Fruit fly (Drosophila melanogaster): Measurements from ENCODE around the gene Sfp26Ad.
A peak's percentile ranks its signal among the peaks of the same experiment; 100 is the strongest.

The Sfp26Ad gene

dm6 chr2L:5982334-5982987 lies 39.4 kb upstream of the Sfp26Ad start:
- TF ChIP-seq Pif1B (GFP tag; optimal IDR thresholded peaks at IDR 0.05) (peak; percentile 35), CG15710 (tag; optimal IDR thresholded peaks at IDR 0.05) (peak; percentile 16), CG4496 (GFP tag; IDR thresholded peaks at IDR 0.05) (no peak), CG13204 (GFP tag; optimal IDR thresholded peaks at IDR 0.05) (peak; percentile 36), CG8301 (tag; optimal IDR thresholded peaks at IDR 0.05) (no peak), Snoo (tag; optimal IDR thresholded peaks at IDR 0.05) (peak; percentile 46)

DNA sequence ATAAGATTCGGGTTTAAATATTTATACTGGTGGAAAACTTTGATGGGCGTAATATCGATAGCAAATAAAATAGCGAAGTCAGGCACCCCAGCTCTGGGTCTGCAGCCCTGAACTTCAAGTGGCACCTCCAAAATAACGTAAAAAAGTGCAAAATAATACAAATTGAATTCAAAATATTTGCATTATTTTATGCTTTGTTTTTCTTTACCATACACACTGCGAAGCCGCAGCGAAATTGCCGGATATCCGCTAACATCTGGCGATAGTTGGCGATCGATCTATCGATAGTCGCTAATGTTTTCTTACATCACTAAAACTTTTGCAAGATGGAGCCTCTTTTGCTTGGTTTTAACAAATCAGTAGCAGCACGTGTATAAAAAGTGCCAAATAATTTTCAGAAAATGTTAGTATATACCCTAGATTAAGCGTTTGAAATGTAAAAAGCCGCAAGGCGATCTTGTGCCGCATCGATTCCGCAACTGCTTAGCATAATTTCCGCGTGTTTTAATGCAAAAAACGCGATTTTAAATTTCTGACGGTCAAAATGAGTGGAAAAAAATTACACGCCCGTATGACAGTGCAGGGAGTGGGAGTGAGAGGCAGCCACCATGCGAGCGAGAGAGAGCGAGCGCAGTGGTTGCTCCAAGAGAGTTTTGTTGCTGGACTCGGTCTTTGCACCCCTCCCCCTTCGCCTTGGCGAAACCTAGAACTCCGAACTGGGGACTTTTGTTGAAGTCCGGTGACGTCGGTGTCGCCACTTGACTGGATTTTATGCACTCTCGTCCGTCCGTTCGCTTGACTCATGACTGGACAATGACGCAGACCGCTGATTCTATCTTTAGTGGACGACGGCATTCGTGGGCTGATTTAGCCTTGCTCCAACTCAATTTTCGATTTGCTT lies 38.6 kb upstream of the Sfp26Ad start, which contains the start of gene eIF4A:
eIF4A (plus strand) TSS at position 332 of the 901 bp plus-strand sequence.
- TF ChIP-seq CG4496 (GFP tag; IDR thresholded peaks at IDR 0.05) (no peak), CG32121 (GFP tag; IDR thresholded peaks at IDR 0.05) (no peak), CG14655 (GFP tag; optimal IDR thresholded peaks at IDR 0.05) (no peak), CG34367 (tag; optimal IDR thresholded peaks at IDR 0.05) (peak; percentile 11), CG13204 (GFP tag; optimal IDR thresholded peaks at IDR 0.05) (peak; percentile 10), D1 (tag; optimal IDR thresholded peaks at IDR 0.05) (no peak), CG8301 (tag; optimal IDR thresholded peaks at IDR 0.05) (no peak), rn (GFP tag; IDR thresholded peaks at IDR 0.05) (no peak), CG9948 (tag; optimal IDR thresholded peaks at IDR 0.05) (no peak), Snoo (tag; optimal IDR thresholded peaks at IDR 0.05) (no peak), EcR (GFP tag; optimal IDR thresholded peaks at IDR 0.05) (peak; percentile 47), Ets98B (GFP tag; IDR thresholded peaks at IDR 0.05) (no peak), Pif1B (GFP tag; optimal IDR thresholded peaks at IDR 0.05) (no peak), fd96Ca (GFP tag; IDR thresholded peaks at IDR 0.05) (no peak), CG8159 (tag; optimal IDR thresholded peaks at IDR 0.05) (peak; percentile 6), CG10348 (GFP tag; IDR thresholded peaks at IDR 0.05) (no peak), CG17806 (tag; optimal IDR thresholded peaks at IDR 0.05) (no peak), gl (tag; optimal IDR thresholded peaks at IDR 0.05) (no peak), CG15710 (tag; optimal IDR thresholded peaks at IDR 0.05) (no peak), Pif1A (GFP tag; optimal IDR thresholded peaks at IDR 0.05) (no peak), CG12605 (GFP tag; IDR thresholded peaks at IDR 0.05) (no peak)

DNA sequence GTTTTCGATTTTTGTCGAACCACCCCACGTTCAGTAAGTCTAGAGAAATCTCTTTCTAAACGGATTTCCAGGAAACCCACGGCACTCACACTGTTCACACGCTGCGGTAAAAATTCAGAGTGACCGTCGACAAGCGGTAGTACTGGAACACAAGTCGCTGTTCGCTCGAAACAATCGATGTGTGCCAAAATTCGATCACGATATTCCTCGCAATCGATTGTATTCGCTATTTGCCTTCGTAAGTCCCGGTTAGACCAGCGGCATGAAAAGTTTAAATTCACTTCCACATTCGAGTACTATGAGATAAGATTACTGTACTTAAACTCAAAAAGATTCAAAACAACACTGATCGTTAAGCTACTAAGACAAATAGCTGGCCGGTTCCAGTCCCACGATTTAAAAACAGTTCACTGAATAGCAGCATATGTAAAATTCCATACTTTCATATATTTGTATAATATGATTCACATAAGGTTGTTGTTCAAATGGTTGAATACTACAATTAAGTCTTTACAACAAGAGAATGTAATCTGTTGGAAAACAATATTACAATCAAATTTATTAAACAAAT lies 37.8 kb upstream of the Sfp26Ad start, which contains the start of gene chic:
chic (minus strand) TSS at position 157 of the 571 bp plus-strand sequence.
- TF ChIP-seq EcR (GFP tag; optimal IDR thresholded peaks at IDR 0.05), result no peak
- TF ChIP-seq rn (GFP tag; IDR thresholded peaks at IDR 0.05), result no peak
- no peak for TF ChIP-seq CG13204 (GFP tag; optimal IDR thresholded peaks at IDR 0.05)
- no peak for TF ChIP-seq CG17806 (tag; optimal IDR thresholded peaks at IDR 0.05)
- TF ChIP-seq Pif1B (GFP tag; optimal IDR thresholded peaks at IDR 0.05), result no peak
- no peak for TF ChIP-seq CG14655 (GFP tag; optimal IDR thresholded peaks at IDR 0.05)
- no peak for TF ChIP-seq CG4496 (GFP tag; IDR thresholded peaks at IDR 0.05)
- no peak for TF ChIP-seq CG9948 (tag; optimal IDR thresholded peaks at IDR 0.05)
- TF ChIP-seq CG32121 (GFP tag; IDR thresholded peaks at IDR 0.05), result no peak
- TF ChIP-seq Ets98B (GFP tag; IDR thresholded peaks at IDR 0.05), result no peak
- no peak for TF ChIP-seq gl (tag; optimal IDR thresholded peaks at IDR 0.05)

dm6 chr2L:5979957-5980861 lies 37.1 kb upstream of the Sfp26Ad start:
- no peak for TF ChIP-seq CG9948 (tag; optimal IDR thresholded peaks at IDR 0.05)
- peak; percentile 95 for TF ChIP-seq EcR (GFP tag; optimal IDR thresholded peaks at IDR 0.05)
- TF ChIP-seq CG17806 (tag; optimal IDR thresholded peaks at IDR 0.05), result peak; percentile 8
- TF ChIP-seq CG8159 (tag; optimal IDR thresholded peaks at IDR 0.05), result peak; percentile 30
- peak; percentile 40 for TF ChIP-seq Pif1A (GFP tag; optimal IDR thresholded peaks at IDR 0.05)
- peak; percentile 87 for TF ChIP-seq CG13204 (GFP tag; optimal IDR thresholded peaks at IDR 0.05)
- TF ChIP-seq Pif1B (GFP tag; optimal IDR thresholded peaks at IDR 0.05), result peak; percentile 30
- no peak for TF ChIP-seq gl (tag; optimal IDR thresholded peaks at IDR 0.05)
- TF ChIP-seq Ets98B (GFP tag; IDR thresholded peaks at IDR 0.05), result no peak

DNA sequence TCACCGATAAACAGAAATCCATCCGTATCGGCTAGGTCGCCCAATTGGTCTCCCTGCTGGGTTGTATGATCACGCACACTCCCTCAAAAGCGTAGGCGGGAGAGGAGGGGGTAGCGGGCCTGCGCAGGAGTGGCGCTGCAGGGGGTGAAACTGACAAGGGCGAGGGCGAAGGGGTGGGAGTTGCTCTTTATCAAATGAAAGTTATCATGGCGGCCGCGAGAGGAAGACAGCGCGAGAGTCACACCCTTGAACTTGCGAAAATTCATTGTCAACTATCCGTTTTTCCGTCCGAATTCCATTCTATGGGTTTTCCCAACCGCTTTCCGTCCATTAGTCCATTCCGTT lies 35.9 kb upstream of the Sfp26Ad start:
- TF ChIP-seq CG10348 (GFP tag; IDR thresholded peaks at IDR 0.05), result no peak
- TF ChIP-seq Pif1A (GFP tag; optimal IDR thresholded peaks at IDR 0.05), result no peak
- no peak for TF ChIP-seq CG14655 (GFP tag; optimal IDR thresholded peaks at IDR 0.05)
- TF ChIP-seq Pif1B (GFP tag; optimal IDR thresholded peaks at IDR 0.05), result no peak
- TF ChIP-seq CG13204 (GFP tag; optimal IDR thresholded peaks at IDR 0.05), result no peak
- TF ChIP-seq EcR (GFP tag; optimal IDR thresholded peaks at IDR 0.05), result no peak
- no peak for TF ChIP-seq rn (GFP tag; IDR thresholded peaks at IDR 0.05)
- no peak for TF ChIP-seq CG8301 (tag; optimal IDR thresholded peaks at IDR 0.05)
- TF ChIP-seq CG32121 (GFP tag; IDR thresholded peaks at IDR 0.05), result no peak
- no peak for TF ChIP-seq CG12605 (GFP tag; IDR thresholded peaks at IDR 0.05)
- TF ChIP-seq CG15710 (tag; optimal IDR thresholded peaks at IDR 0.05), result no peak
